Worm (Caenorhabditis elegans): ENCODE measurements around the gene gad-3.

- TF ChIP-seq ama-1 (optimal IDR thresholded peaks at IDR 0.05) (no peak), hmg-4 (GFP tag; optimal IDR thresholded peaks at IDR 0.05) (no peak), hmbx-1 (tag; optimal IDR thresholded peaks at IDR 0.05) (no peak), tbx-37 (GFP tag; conservative IDR thresholded peaks at IDR 0.05) (no peak), tra-4 (tag; optimal IDR thresholded peaks at IDR 0.05) (no peak), sea-1 (GFP tag; conservative IDR thresholded peaks at IDR 0.05) (no peak)
Measured at ce11 chrV:9217158-9217557, 44.4 kb upstream of the gad-3 start, which contains the start of gene pacs-1.
